Worm (Caenorhabditis elegans) whole organism, late embryonic: Measurements from ENCODE around the gene prdx-6.

Source experiments
- C38D4.7 ChIP-seq: fragments of 200-800 bp; sonication (Bioruptor generic); optimal IDR thresholded peaks from 2 replicates; lab custom pipeline; 2018; ENCODE audit warnings: mild to moderate bottlenecking, missing genetic modification characterization, moderate library complexity, missing compliant biosample characterization
- F13H6.1 ChIP-seq: sonication (generic microtip); optimal IDR thresholded peaks from 2 replicates; lab custom pipeline; 2016; ENCODE audit warnings: missing genetic modification characterization, missing compliant biosample characterization
- K09A11.1 ChIP-seq: sonication (generic microtip); optimal IDR thresholded peaks from 2 replicates; lab custom pipeline; 2017; ENCODE audit warnings: antibody characterized with exemption, mild to moderate bottlenecking, missing genetic modification characterization, missing compliant biosample characterization; ENCODE audit not compliant: insufficient read depth
- T23F11.4 ChIP-seq: fragments of 200-800 bp; sonication (Bioruptor generic); optimal IDR thresholded peaks from 2 replicates; lab custom pipeline; 2018; ENCODE audit warnings: mild to moderate bottlenecking, missing genetic modification characterization, missing compliant biosample characterization
- Y22D7AL.16 ChIP-seq: sonication (generic microtip); optimal IDR thresholded peaks from 2 replicates; lab custom pipeline; 2016; ENCODE audit warnings: missing genetic modification characterization, missing compliant biosample characterization
- ahr-1 ChIP-seq: sonication (generic microtip); optimal IDR thresholded peaks from 2 replicates; lab custom pipeline; 2016; ENCODE audit warnings: missing genetic modification characterization, missing compliant biosample characterization
- ama-1 ChIP-seq: fragments of 150-350 bp; optimal IDR thresholded peaks from 2 replicates; lab custom pipeline; 2014
- ceh-19 ChIP-seq: fragments of 200-800 bp; sonication (Bioruptor generic); optimal IDR thresholded peaks from 2 replicates; lab custom pipeline; 2018; ENCODE audit warnings: mild to moderate bottlenecking, missing genetic modification characterization, missing compliant biosample characterization
- ceh-2 ChIP-seq: sonication (generic microtip); optimal IDR thresholded peaks from 2 replicates; lab custom pipeline; 2016; ENCODE audit warnings: missing genotype, missing genetic modification characterization, missing compliant biosample characterization
- ceh-22 ChIP-seq: sonication (generic microtip); optimal IDR thresholded peaks from 2 replicates; lab custom pipeline; 2017; ENCODE audit warnings: missing biosample characterization, missing genetic modification characterization
- ceh-30 ChIP-seq: fragments of 150-350 bp; optimal IDR thresholded peaks from 2 replicates; lab custom pipeline; 2014; ENCODE audit warnings: missing biosample characterization, missing genetic modification characterization
- ceh-31 ChIP-seq: sonication (generic microtip); optimal IDR thresholded peaks from 2 replicates; lab custom pipeline; 2016; ENCODE audit warnings: missing genetic modification characterization, missing compliant biosample characterization
- ceh-6 ChIP-seq: fragments of 200-800 bp; sonication (Bioruptor generic); optimal IDR thresholded peaks from 2 replicates; lab custom pipeline; 2018; ENCODE audit warnings: mild to moderate bottlenecking, missing genetic modification characterization, missing compliant biosample characterization
- ceh-9 ChIP-seq: sonication (generic microtip); optimal IDR thresholded peaks from 2 replicates; lab custom pipeline; 2016; ENCODE audit warnings: mild to moderate bottlenecking, missing genetic modification characterization, inconsistent platforms, missing compliant biosample characterization
- che-1 ChIP-seq: sonication (generic microtip); optimal IDR thresholded peaks from 2 replicates; lab custom pipeline; 2016; ENCODE audit warnings: mild to moderate bottlenecking, missing genetic modification characterization, missing compliant biosample characterization
- elt-2 ChIP-seq: sonication (generic microtip); optimal IDR thresholded peaks from 2 replicates; lab custom pipeline; 2016; ENCODE audit warnings: missing genetic modification reagents, missing genetic modification characterization, missing compliant biosample characterization
- fax-1 ChIP-seq: sonication (generic microtip); optimal IDR thresholded peaks from 2 replicates; lab custom pipeline; 2016; ENCODE audit warnings: missing genotype, missing genetic modification characterization, missing compliant biosample characterization
- fkh-10 ChIP-seq: fragments of 150-350 bp; optimal IDR thresholded peaks from 2 replicates; lab custom pipeline; 2014; ENCODE audit warnings: missing biosample characterization, missing genetic modification reagents, missing genetic modification characterization
- hlh-13 ChIP-seq: fragments of 200-800 bp; sonication (Bioruptor generic); optimal IDR thresholded peaks from 2 replicates; lab custom pipeline; 2018; ENCODE audit warnings: mild to moderate bottlenecking, missing genetic modification characterization, missing compliant biosample characterization
- hlh-15 ChIP-seq: sonication (generic microtip); optimal IDR thresholded peaks from 2 replicates; lab custom pipeline; 2016; ENCODE audit warnings: missing genetic modification characterization, missing compliant biosample characterization
- hlh-8 ChIP-seq: sonication (generic microtip); optimal IDR thresholded peaks from 2 replicates; lab custom pipeline; 2016; ENCODE audit warnings: missing genotype, missing genetic modification characterization, missing compliant biosample characterization
- mec-3 ChIP-seq: sonication (generic microtip); optimal IDR thresholded peaks from 2 replicates; lab custom pipeline; 2016; ENCODE audit warnings: borderline replicate concordance, missing genetic modification characterization, missing compliant biosample characterization
- npax-4 ChIP-seq: sonication (generic microtip); optimal IDR thresholded peaks from 2 replicates; lab custom pipeline; 2016; ENCODE audit warnings: missing genetic modification characterization, missing compliant biosample characterization
- pag-3 ChIP-seq: sonication (generic microtip); optimal IDR thresholded peaks from 2 replicates; lab custom pipeline; 2016; ENCODE audit warnings: missing compliant biosample characterization, missing genetic modification characterization, borderline replicate concordance
- pat-9 ChIP-seq: fragments of 200-800 bp; sonication (Bioruptor generic); optimal IDR thresholded peaks from 2 replicates; lab custom pipeline; 2018; ENCODE audit warnings: mild to moderate bottlenecking, missing genetic modification characterization, moderate library complexity, missing compliant biosample characterization
- pax-1 ChIP-seq: fragments of 150-350 bp; optimal IDR thresholded peaks from 2 replicates; lab custom pipeline; 2014; ENCODE audit warnings: missing biosample characterization, missing genetic modification characterization
- pha-2 ChIP-seq: sonication (generic microtip); optimal IDR thresholded peaks from 2 replicates; lab custom pipeline; 2017; ENCODE audit warnings: mild to moderate bottlenecking, missing genetic modification characterization, missing compliant biosample characterization
- pqm-1 ChIP-seq: sonication (generic microtip); optimal IDR thresholded peaks from 2 replicates; lab custom pipeline; 2016; ENCODE audit warnings: missing genetic modification characterization, missing compliant biosample characterization
- ref-2 ChIP-seq: sonication (generic microtip); optimal IDR thresholded peaks from 2 replicates; lab custom pipeline; 2016; ENCODE audit warnings: missing genetic modification characterization, missing compliant biosample characterization
- rnt-1 ChIP-seq: sonication (generic microtip); optimal IDR thresholded peaks from 2 replicates; lab custom pipeline; 2016; ENCODE audit warnings: missing genetic modification characterization, missing compliant biosample characterization
- sox-2 ChIP-seq: fragments of 200-800 bp; sonication (Bioruptor generic); IDR thresholded peaks from 2 replicates; pipeline ENCODE4 v1.3.6; 2022; ENCODE audit warnings: missing genetic modification reagents, missing genetic modification characterization, missing compliant biosample characterization
- syd-9 ChIP-seq: sonication (generic microtip); optimal IDR thresholded peaks from 2 replicates; lab custom pipeline; 2016; ENCODE audit warnings: mild to moderate bottlenecking, missing genetic modification characterization, moderate library complexity, missing compliant biosample characterization
- ttx-3 ChIP-seq: sonication (generic microtip); optimal IDR thresholded peaks from 2 replicates; lab custom pipeline; 2016; ENCODE audit warnings: missing genetic modification reagents, missing genetic modification characterization, missing compliant biosample characterization
- unc-3 ChIP-seq, 2 experiments: fragments of 200-800 bp in 1 of 2; sonication (Bioruptor generic) in 1 of 2; sonication (generic microtip) in 1 of 2; conservative IDR thresholded peaks in 1 of 2; optimal IDR thresholded peaks in 1 of 2; 2 replicates each; pipeline versions ENCODE4 v1.3.6 to Lab custom; 2016 to 2022; ENCODE audit warnings: missing compliant biosample characterization in 2 of 2, missing genetic modification characterization in 2 of 2, missing genetic modification reagents in 1 of 2
- unc-42 ChIP-seq: sonication (generic microtip); optimal IDR thresholded peaks from 2 replicates; lab custom pipeline; 2016; ENCODE audit warnings: missing genotype, missing genetic modification characterization, missing compliant biosample characterization
- unc-86 ChIP-seq: sonication (generic microtip); optimal IDR thresholded peaks from 2 replicates; lab custom pipeline; 2016; ENCODE audit warnings: missing genetic modification characterization, missing compliant biosample characterization

The prdx-6 gene

ce11 chrIV:237350-237749, 19.0 kb downstream of the prdx-6 start, which contains the start of gene ints-13:
ints-13 (minus strand) TSS chrIV:237450.
- no peak for TF ChIP-seq ceh-19 (GFP tag; lab: Kevin White, UChicago)
- TF ChIP-seq F13H6.1 = no peak
- no peak for TF ChIP-seq ceh-2
- no peak for TF ChIP-seq hlh-13 (GFP tag; lab: Kevin White, UChicago)
- no peak for TF ChIP-seq ref-2 (tag; lab: Kevin White, UChicago)
- TF ChIP-seq fkh-10 (GFP tag; lab: Kevin White, UChicago) = no peak
- TF ChIP-seq mec-3 (tag; lab: Kevin White, UChicago) = no peak
- TF ChIP-seq pat-9 = no peak
- no peak for TF ChIP-seq ceh-6 (GFP tag; lab: Kevin White, UChicago)
- no peak for TF ChIP-seq C38D4.7 (GFP tag; lab: Kevin White, UChicago)
- TF ChIP-seq ceh-22 (tag; lab: Kevin White, UChicago) = no peak
- TF ChIP-seq hlh-15 (tag; lab: Kevin White, UChicago) = no peak
- TF ChIP-seq ama-1 (lab: Kevin White, UChicago) = no peak
- no peak for TF ChIP-seq unc-3 (GFP tag; conservative IDR thresholded peaks at IDR 0.05; lab: Robert Waterston, UW)
- no peak for TF ChIP-seq unc-3 (tag; optimal IDR thresholded peaks at IDR 0.05; lab: Kevin White, UChicago)
- TF ChIP-seq rnt-1 (tag; lab: Kevin White, UChicago) = no peak
- no peak for TF ChIP-seq Y22D7AL.16 (tag; lab: Kevin White, UChicago)
- no peak for TF ChIP-seq che-1

- TF ChIP-seq unc-42 (tag; lab: Kevin White, UChicago) = peak; percentile 18
- peak; percentile 42 for TF ChIP-seq elt-2 (tag; lab: Kevin White, UChicago)
- no peak for TF ChIP-seq ama-1 (lab: Kevin White, UChicago)
- TF ChIP-seq ahr-1 = no peak
- no peak for TF ChIP-seq pax-1 (tag; lab: Kevin White, UChicago)
- TF ChIP-seq ceh-31 (tag; lab: Kevin White, UChicago) = peak; percentile 12
Measured at ce11 chrIV:240257-240754, 22.0 kb downstream of the prdx-6 start, which contains the start of the genes fnta-1 and cogc-8. fnta-1 (minus strand) TSS chrIV:240307. cogc-8 (plus strand) TSS chrIV:240451.

- TF ChIP-seq syd-9 (tag; lab: Kevin White, UChicago) (no peak), npax-4 (tag; lab: Kevin White, UChicago) (no peak), hlh-13 (GFP tag; lab: Kevin White, UChicago) (no peak), K09A11.1 (tag; lab: Kevin White, UChicago) (no peak), hlh-8 (tag; lab: Kevin White, UChicago) (no peak), hlh-15 (tag; lab: Kevin White, UChicago) (no peak)
Measured at ce11 chrIV:244278-244677, 25.9 kb downstream of the prdx-6 start.

- TF ChIP-seq pax-1 (tag; lab: Kevin White, UChicago) = no peak
- TF ChIP-seq unc-86 = no peak
- TF ChIP-seq F13H6.1 = no peak
- no peak for TF ChIP-seq ttx-3 (tag; lab: Kevin White, UChicago)
- TF ChIP-seq T23F11.4 (GFP tag; lab: Kevin White, UChicago) = no peak
- no peak for TF ChIP-seq pag-3 (tag; lab: Kevin White, UChicago)
- no peak for TF ChIP-seq C38D4.7 (GFP tag; lab: Kevin White, UChicago)
- TF ChIP-seq sox-2 = no peak
- no peak for TF ChIP-seq mec-3 (tag; lab: Kevin White, UChicago)
- TF ChIP-seq ref-2 (tag; lab: Kevin White, UChicago) = no peak
- no peak for TF ChIP-seq ceh-30 (tag; lab: Kevin White, UChicago)
- no peak for TF ChIP-seq fax-1 (tag; lab: Kevin White, UChicago)
- TF ChIP-seq pha-2 = no peak
- no peak for TF ChIP-seq syd-9 (tag; lab: Kevin White, UChicago)
- TF ChIP-seq ceh-31 (tag; lab: Kevin White, UChicago) = no peak
- no peak for TF ChIP-seq hlh-13 (GFP tag; lab: Kevin White, UChicago)
- TF ChIP-seq ceh-9 (tag; lab: Kevin White, UChicago) = no peak
- TF ChIP-seq npax-4 (tag; lab: Kevin White, UChicago) = no peak
- TF ChIP-seq rnt-1 (tag; lab: Kevin White, UChicago) = no peak
- no peak for TF ChIP-seq pqm-1 (tag; lab: Kevin White, UChicago)
Measured at ce11 chrIV:244843-245242, 26.5 kb downstream of the prdx-6 start, which contains the start of gene aass-1. aass-1 (plus strand) TSS chrIV:245143.
